Worm (Caenorhabditis elegans) whole organism, L4 larva: Measurements from ENCODE around the gene ani-2.

Source experiments
- ama-1 ChIP-seq: fragments of 150-350 bp; optimal IDR thresholded peaks from 2 replicates; lab custom pipeline; 2014; ENCODE audit warnings: inconsistent platforms, mixed read lengths
- dpl-1 ChIP-seq: fragments of 150-350 bp; optimal IDR thresholded peaks from 2 replicates; lab custom pipeline; 2014; ENCODE audit warnings: missing biosample characterization, missing genetic modification reagents, missing genetic modification characterization
- egl-27 ChIP-seq: sonication (generic microtip); optimal IDR thresholded peaks from 3 replicates; lab custom pipeline; 2017; ENCODE audit warnings: missing biosample characterization, missing genetic modification reagents, missing genetic modification characterization
- jun-1 ChIP-seq: fragments of 150-350 bp; optimal IDR thresholded peaks from 2 replicates; lab custom pipeline; 2014; ENCODE audit warnings: missing biosample characterization, missing genetic modification reagents, missing genetic modification characterization
- lin-15B ChIP-seq: fragments of 150-350 bp; sonication (generic microtip); optimal IDR thresholded peaks from 3 replicates; lab custom pipeline; 2014; ENCODE audit warnings: missing biosample characterization, missing genetic modification characterization
- nhr-11 ChIP-seq: fragments of 150-350 bp; optimal IDR thresholded peaks from 2 replicates; lab custom pipeline; 2014; ENCODE audit warnings: missing biosample characterization, missing genetic modification characterization
- nhr-237 ChIP-seq: sonication (generic microtip); optimal IDR thresholded peaks from 2 replicates; lab custom pipeline; 2017; ENCODE audit warnings: missing biosample characterization, missing genetic modification characterization
- nhr-6 ChIP-seq: fragments of 150-350 bp; optimal IDR thresholded peaks from 2 replicates; lab custom pipeline; 2014; ENCODE audit warnings: missing biosample characterization, missing genetic modification characterization
- skn-1 ChIP-seq: fragments of 150-350 bp; optimal IDR thresholded peaks from 2 replicates; lab custom pipeline; 2014; ENCODE audit warnings: missing biosample characterization, missing genetic modification characterization
- unc-130 ChIP-seq: sonication (generic microtip); optimal IDR thresholded peaks from 2 replicates; lab custom pipeline; 2016; ENCODE audit warnings: missing genetic modification reagents, missing genetic modification characterization, missing compliant biosample characterization

DNA sequence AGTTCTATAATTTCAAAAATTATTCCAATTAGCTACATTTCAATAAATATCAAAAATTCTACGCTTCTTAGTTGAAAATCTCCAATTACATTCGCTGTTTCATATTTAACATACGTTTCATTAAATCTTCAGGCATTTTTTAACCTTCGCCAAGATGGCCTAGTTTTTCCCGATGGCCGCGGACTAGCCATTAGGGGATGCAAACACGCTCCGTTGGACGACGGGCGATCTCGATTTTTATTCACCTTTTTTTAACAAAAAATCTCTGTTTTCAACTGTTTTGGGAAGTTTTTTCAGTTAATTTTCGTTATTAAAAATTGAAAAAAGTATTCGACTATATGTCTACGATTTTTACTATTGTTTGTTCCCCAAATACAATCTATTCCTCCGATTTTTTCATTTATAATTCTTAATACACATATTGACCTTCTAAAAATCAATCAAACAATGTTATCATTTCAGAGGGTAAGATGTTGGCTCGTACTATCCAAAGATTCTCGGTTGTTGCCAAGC is 18.1 kb upstream of the ani-2 start, which contains the start of gene F58F12.1:
- TF ChIP-seq jun-1 (tag; lab: Kevin White, UChicago) = no peak
- no peak for TF ChIP-seq lin-15B (tag; lab: Kevin White, UChicago)
- no peak for TF ChIP-seq ama-1
- peak; percentile 21 for TF ChIP-seq nhr-11 (tag; lab: Kevin White, UChicago)
- TF ChIP-seq unc-130 = peak; percentile 90
- no peak for TF ChIP-seq egl-27 (tag; lab: Kevin White, UChicago)
- peak; percentile 43 for TF ChIP-seq nhr-6
- TF ChIP-seq dpl-1 (GFP tag; lab: Kevin White, UChicago) = peak; percentile 56
- no peak for TF ChIP-seq skn-1 (tag; lab: Kevin White, UChicago)
- no peak for TF ChIP-seq nhr-237
